Worm (Caenorhabditis elegans) whole organism, young adult: ENCODE data around the gene srd-17.
A peak's percentile ranks its signal among the peaks of the same experiment; 100 is the strongest.

Experiments
- lin-26 ChIP-seq: fragments of 200-800 bp; sonication (Bioruptor generic); IDR thresholded peaks from 2 replicates; pipeline ENCODE4 v1.3.6; 2022; ENCODE audit warnings: missing genetic modification reagents, missing genetic modification characterization, missing compliant biosample characterization
- nfya-1 ChIP-seq: sonication (generic microtip); optimal IDR thresholded peaks from 2 replicates; lab custom pipeline; 2017; ENCODE audit warnings: antibody characterized with exemption, missing compliant biosample characterization, missing genetic modification characterization, borderline replicate concordance; ENCODE audit not compliant: insufficient read depth
- nfya-2 ChIP-seq: fragments of 200-800 bp; sonication (Bioruptor generic); IDR thresholded peaks from 2 replicates; pipeline ENCODE4 v1.3.6; 2022; ENCODE audit warnings: missing genetic modification reagents, missing genetic modification characterization, missing compliant biosample characterization
- snpc-4 ChIP-seq, 5 experiments: fragments of 150-350 bp in 1 of 5; sonication (generic microtip) in 4 of 5; optimal IDR thresholded peaks; 2 replicates each; lab custom pipeline; 2014 to 2018; ENCODE audit warnings: missing genetic modification characterization in 5 of 5, missing biosample characterization in 3 of 5, antibody characterized with exemption in 2 of 5, mild to moderate bottlenecking in 2 of 5, missing compliant biosample characterization in 2 of 5, missing genotype in 2 of 5, moderate library complexity in 2 of 5, missing genetic modification reagents in 1 of 5
- unc-130 ChIP-seq: sonication (generic microtip); optimal IDR thresholded peaks from 2 replicates; lab custom pipeline; 2016; ENCODE audit warnings: missing genetic modification reagents, missing genetic modification characterization, missing compliant biosample characterization
- xnd-1 ChIP-seq: sonication (generic microtip); optimal IDR thresholded peaks from 2 replicates; lab custom pipeline; 2016; ENCODE audit warnings: missing genotype, missing genetic modification reagents, missing genetic modification characterization, missing compliant biosample characterization
- zim-3 ChIP-seq: sonication (generic microtip); optimal IDR thresholded peaks from 2 replicates; lab custom pipeline; 2017; ENCODE audit warnings: mild to moderate bottlenecking, missing genetic modification characterization, moderate library complexity, missing compliant biosample characterization
- ztf-26 ChIP-seq: sonication (generic microtip); optimal IDR thresholded peaks from 2 replicates; lab custom pipeline; 2017; ENCODE audit warnings: missing genetic modification characterization, missing compliant biosample characterization

- TF ChIP-seq snpc-4 (GFP tag; optimal IDR thresholded peaks at IDR 0.05; lab: Kevin White, UChicago), result no peak
- peak in 1 of 4 experiments; percentile 54 for TF ChIP-seq snpc-4 (tag; optimal IDR thresholded peaks at IDR 0.05; lab: Kevin White, UChicago)
- peak; percentile 96 for TF ChIP-seq unc-130 (GFP tag; lab: Kevin White, UChicago)
- no peak for TF ChIP-seq nfya-1
- TF ChIP-seq lin-26 (GFP tag; lab: Robert Waterston, UW), result no peak
- peak; percentile 90 for TF ChIP-seq zim-3
- no peak for TF ChIP-seq ztf-26
- TF ChIP-seq nfya-2 (GFP tag; lab: Robert Waterston, UW), result no peak
- peak; percentile 44 for TF ChIP-seq xnd-1 (tag; lab: Kevin White, UChicago)
These were observed 35.8 kb upstream of the srd-17 start, which contains the start of the genes F25H9.6 and F25H9.7 for ce11 chrV:13468190-13468765.
